Worm (Caenorhabditis elegans) whole organism, L1 larva: ENCODE data around the gene spin-4.

Experiments
- C16A3.4 ChIP-seq: fragments of 150-350 bp; optimal IDR thresholded peaks from 2 replicates; lab custom pipeline; 2014; ENCODE audit warnings: missing biosample characterization, missing genetic modification characterization
- F16B12.6 ChIP-seq: fragments of 150-350 bp; optimal IDR thresholded peaks from 2 replicates; lab custom pipeline; 2014; ENCODE audit warnings: missing biosample characterization, missing genetic modification characterization
- aha-1 ChIP-seq: fragments of 150-350 bp; optimal IDR thresholded peaks from 2 replicates; lab custom pipeline; 2014; ENCODE audit warnings: missing biosample characterization, missing genetic modification characterization
- alr-1 ChIP-seq: fragments of 200-800 bp; sonication (Bioruptor generic); optimal IDR thresholded peaks from 2 replicates; lab custom pipeline; 2018; ENCODE audit warnings: borderline replicate concordance, mild to moderate bottlenecking, missing genetic modification characterization, missing compliant biosample characterization
- aly-2 ChIP-seq: fragments of 150-350 bp; optimal IDR thresholded peaks from 2 replicates; lab custom pipeline; 2014; ENCODE audit warnings: missing biosample characterization, missing genetic modification characterization
- blmp-1 ChIP-seq: fragments of 150-350 bp; optimal IDR thresholded peaks from 2 replicates; lab custom pipeline; 2014; ENCODE audit warnings: missing biosample characterization, missing genetic modification characterization
- ceh-63 ChIP-seq: fragments of 200-800 bp; sonication (Bioruptor generic); optimal IDR thresholded peaks from 2 replicates; lab custom pipeline; 2018; ENCODE audit warnings: mild to moderate bottlenecking, missing genetic modification characterization, missing compliant biosample characterization
- ceh-82 ChIP-seq, 3 experiments: fragments of 150-350 bp in 1 of 3; sonication (generic microtip) in 2 of 3; optimal IDR thresholded peaks; 2 replicates each; lab custom pipeline; 2014 to 2017; ENCODE audit warnings: missing biosample characterization in 3 of 3, missing genetic modification characterization in 3 of 3
- ceh-90 ChIP-seq: sonication (generic microtip); optimal IDR thresholded peaks from 2 replicates; lab custom pipeline; 2016; ENCODE audit warnings: missing genetic modification characterization, missing compliant biosample characterization
- ces-1 ChIP-seq: fragments of 150-350 bp; optimal IDR thresholded peaks from 2 replicates; lab custom pipeline; 2014; ENCODE audit warnings: missing biosample characterization, missing genetic modification reagents, missing genetic modification characterization
- dpl-1 ChIP-seq, 3 experiments: fragments of 150-350 bp in 2 of 3; sonication (generic microtip) in 1 of 3; optimal IDR thresholded peaks; 2 replicates each; lab custom pipeline; 2014 to 2017; ENCODE audit warnings: missing biosample characterization in 3 of 3, missing genetic modification characterization in 3 of 3, missing genetic modification reagents in 3 of 3
- efl-1 ChIP-seq, 4 experiments: fragments of 150-350 bp; optimal IDR thresholded peaks in 3 of 4; peaks in 1 of 4; 1 replicate in 1 of 4; 2 replicates in 3 of 4; lab custom pipeline; 2014; ENCODE audit warnings: missing biosample characterization in 2 of 4, missing genetic modification characterization in 2 of 4, missing genetic modification reagents in 2 of 4
- egl-13 ChIP-seq: sonication (generic microtip); optimal IDR thresholded peaks from 2 replicates; lab custom pipeline; 2016; ENCODE audit warnings: missing genotype, missing genetic modification reagents, missing genetic modification characterization, missing compliant biosample characterization
- egl-27 ChIP-seq, 2 experiments: fragments of 150-350 bp in 1 of 2; sonication (generic microtip); optimal IDR thresholded peaks; 3 replicates each; lab custom pipeline; 2017 to 2018; ENCODE audit warnings: missing biosample characterization in 2 of 2, missing genetic modification characterization in 2 of 2, missing genetic modification reagents in 2 of 2
- elt-2 ChIP-seq: sonication (generic microtip); optimal IDR thresholded peaks from 2 replicates; lab custom pipeline; 2016; ENCODE audit warnings: missing genetic modification characterization, mild to moderate bottlenecking, inconsistent platforms, missing compliant biosample characterization, missing genetic modification reagents
- ets-5 ChIP-seq: fragments of 200-800 bp; sonication (Bioruptor generic); IDR thresholded peaks from 2 replicates; pipeline ENCODE4 v1.3.6; 2022; ENCODE audit warnings: missing genetic modification characterization, missing compliant biosample characterization
- fkh-4 ChIP-seq: sonication (generic microtip); optimal IDR thresholded peaks from 2 replicates; lab custom pipeline; 2016; ENCODE audit warnings: missing compliant biosample characterization, missing genetic modification characterization, borderline replicate concordance
- irx-1 ChIP-seq: sonication (generic microtip); optimal IDR thresholded peaks from 2 replicates; lab custom pipeline; 2016; ENCODE audit warnings: missing genetic modification characterization, missing compliant biosample characterization
- isw-1 ChIP-seq: fragments of 200-800 bp; sonication (Bioruptor generic); IDR thresholded peaks from 2 replicates; pipeline ENCODE4 v1.3.6; 2022; ENCODE audit warnings: missing genetic modification characterization, missing compliant biosample characterization
- jun-1 ChIP-seq: fragments of 150-350 bp; optimal IDR thresholded peaks from 2 replicates; lab custom pipeline; 2014; ENCODE audit warnings: missing biosample characterization, missing genetic modification reagents, missing genetic modification characterization
- lin-13 ChIP-seq: fragments of 150-350 bp; optimal IDR thresholded peaks from 2 replicates; lab custom pipeline; 2014; ENCODE audit warnings: missing biosample characterization, missing genetic modification reagents, missing genetic modification characterization
- lin-15B ChIP-seq: fragments of 150-350 bp; sonication (generic microtip); optimal IDR thresholded peaks from 3 replicates; lab custom pipeline; 2014; ENCODE audit warnings: missing biosample characterization, missing genetic modification characterization
- lir-3 ChIP-seq: sonication (generic microtip); optimal IDR thresholded peaks from 2 replicates; lab custom pipeline; 2016; ENCODE audit warnings: mild to moderate bottlenecking, missing genetic modification characterization, moderate library complexity, missing compliant biosample characterization; ENCODE audit not compliant: poor library complexity
- lsy-2 ChIP-seq, 2 experiments: fragments of 150-350 bp; optimal IDR thresholded peaks; 2 replicates each; lab custom pipeline; 2014; ENCODE audit warnings: missing biosample characterization in 2 of 2, missing genetic modification characterization in 2 of 2
- mef-2 ChIP-seq: fragments of 150-350 bp; optimal IDR thresholded peaks from 2 replicates; lab custom pipeline; 2014; ENCODE audit warnings: missing biosample characterization, missing genetic modification characterization
- nhr-12 ChIP-seq: sonication (generic microtip); optimal IDR thresholded peaks from 2 replicates; lab custom pipeline; 2017; ENCODE audit warnings: missing biosample characterization, missing genetic modification characterization
- nhr-20 ChIP-seq: sonication (generic microtip); optimal IDR thresholded peaks from 2 replicates; lab custom pipeline; 2016; ENCODE audit warnings: mild to moderate bottlenecking, missing genetic modification characterization, missing compliant biosample characterization
- nhr-76 ChIP-seq: sonication (generic microtip); optimal IDR thresholded peaks from 2 replicates; lab custom pipeline; 2017; ENCODE audit warnings: missing biosample characterization, missing genetic modification characterization
- nhr-77 ChIP-seq: fragments of 150-350 bp; optimal IDR thresholded peaks from 2 replicates; lab custom pipeline; 2014; ENCODE audit warnings: missing biosample characterization, missing genetic modification characterization
- nhr-85 ChIP-seq: sonication (generic microtip); peaks from one replicate; lab custom pipeline; 2016; ENCODE audit warnings: missing genetic modification characterization, inconsistent platforms, missing compliant biosample characterization
- snu-23 ChIP-seq: sonication (generic microtip); optimal IDR thresholded peaks from 2 replicates; lab custom pipeline; 2016; ENCODE audit warnings: missing genetic modification characterization, missing compliant biosample characterization
- sox-4 ChIP-seq: sonication (generic microtip); optimal IDR thresholded peaks from 2 replicates; lab custom pipeline; 2016; ENCODE audit warnings: missing genetic modification characterization, missing compliant biosample characterization
- sptf-1 ChIP-seq: fragments of 150-350 bp; optimal IDR thresholded peaks from 2 replicates; lab custom pipeline; 2014; ENCODE audit warnings: missing biosample characterization, missing genetic modification characterization
- swsn-7 ChIP-seq: sonication (generic microtip); optimal IDR thresholded peaks from 2 replicates; lab custom pipeline; 2016; ENCODE audit warnings: missing genetic modification characterization, missing compliant biosample characterization
- unc-130 ChIP-seq: fragments of 150-350 bp; optimal IDR thresholded peaks from 2 replicates; lab custom pipeline; 2017; ENCODE audit warnings: missing biosample characterization, missing genetic modification characterization, inconsistent platforms
- unc-30 ChIP-seq: sonication (generic microtip); optimal IDR thresholded peaks from 2 replicates; lab custom pipeline; 2017; ENCODE audit warnings: missing biosample characterization, missing genetic modification characterization
- unc-86 ChIP-seq: sonication (generic microtip); optimal IDR thresholded peaks from 2 replicates; lab custom pipeline; 2016; ENCODE audit warnings: missing genetic modification characterization, missing compliant biosample characterization
- unc-98 ChIP-seq: fragments of 200-800 bp; sonication (Bioruptor generic); IDR thresholded peaks from 2 replicates; pipeline ENCODE4 v1.3.6; 2022; ENCODE audit warnings: missing genetic modification characterization, missing compliant biosample characterization
- vab-15 ChIP-seq: sonication (generic microtip); optimal IDR thresholded peaks from 2 replicates; lab custom pipeline; 2017; ENCODE audit warnings: missing genotype, mild to moderate bottlenecking, missing genetic modification characterization, missing compliant biosample characterization
- xbp-1 ChIP-seq: sonication (generic microtip); optimal IDR thresholded peaks from 2 replicates; lab custom pipeline; 2016; ENCODE audit warnings: missing genetic modification characterization, missing compliant biosample characterization
- zag-1 ChIP-seq: fragments of 150-350 bp; optimal IDR thresholded peaks from 2 replicates; lab custom pipeline; 2014; ENCODE audit warnings: missing biosample characterization, missing genetic modification characterization
- ztf-11 ChIP-seq, 2 experiments: sonication (generic microtip); optimal IDR thresholded peaks; 2 replicates each; lab custom pipeline; 2016 to 2017; ENCODE audit warnings: missing genetic modification characterization in 2 of 2, missing biosample characterization in 1 of 2, missing compliant biosample characterization in 1 of 2

spin-4 gene

ce11 chrIII:12639214-12639613 lies 48.9 kb upstream of the spin-4 start:
- TF ChIP-seq fkh-4 (no peak), lin-15B (tag; lab: Kevin White, UChicago) (no peak), ces-1 (no peak), efl-1 (optimal IDR thresholded peaks at IDR 0.05; lab: Kevin White, UChicago) (no peak), efl-1 (GFP tag; optimal IDR thresholded peaks at IDR 0.05 in 1 of 2; lab: Kevin White, UChicago) (no peak), irx-1 (no peak), C16A3.4 (tag; lab: Kevin White, UChicago) (no peak), ceh-90 (tag; lab: Kevin White, UChicago) (no peak), unc-86 (tag; lab: Kevin White, UChicago) (no peak), blmp-1 (tag; lab: Kevin White, UChicago) (no peak), nhr-12 (tag; lab: Kevin White, UChicago) (no peak), lsy-2 (tag; optimal IDR thresholded peaks at IDR 0.05; lab: Kevin White, UChicago) (no peak), alr-1 (no peak), unc-30 (tag; lab: Kevin White, UChicago) (no peak), isw-1 (GFP tag; lab: Robert Waterston, UW) (no peak), egl-27 (tag; optimal IDR thresholded peaks at IDR 0.05; lab: Kevin White, UChicago) (no peak)

ce11 chrIII:12640386-12641024 lies 47.6 kb upstream of the spin-4 start:
- peak; percentile 40 for TF ChIP-seq nhr-85 (tag; lab: Kevin White, UChicago)
- no peak for TF ChIP-seq sox-4 (tag; lab: Kevin White, UChicago)
- TF ChIP-seq, all 84 proteins: peak for 1

ce11 chrIII:12642511-12643168 lies 45.5 kb upstream of the spin-4 start:
- peak; percentile 54 for TF ChIP-seq nhr-85 (tag; lab: Kevin White, UChicago)
- TF ChIP-seq xbp-1 (tag; lab: Kevin White, UChicago) = no peak
- TF ChIP-seq, all 84 proteins: peak for 1

- TF ChIP-seq lin-13 (GFP tag; lab: Kevin White, UChicago) (no peak), unc-98 (no peak), lsy-2 (tag; optimal IDR thresholded peaks at IDR 0.05; lab: Kevin White, UChicago) (no peak), egl-27 (tag; optimal IDR thresholded peaks at IDR 0.05; lab: Kevin White, UChicago) (no peak), nhr-76 (tag; lab: Kevin White, UChicago) (no peak), ztf-11 (tag; optimal IDR thresholded peaks at IDR 0.05; lab: Kevin White, UChicago) (no peak), jun-1 (tag; lab: Kevin White, UChicago) (no peak), aly-2 (no peak), dpl-1 (GFP tag; optimal IDR thresholded peaks at IDR 0.05; lab: Kevin White, UChicago) (no peak), swsn-7 (no peak), zag-1 (no peak)
Measured at ce11 chrIII:12644669-12645068, 43.4 kb upstream of the spin-4 start.

- TF ChIP-seq unc-130 (tag; lab: Kevin White, UChicago) = no peak
- TF ChIP-seq C16A3.4 (tag; lab: Kevin White, UChicago) = no peak
- no peak for TF ChIP-seq egl-13 (tag; lab: Kevin White, UChicago)
- no peak for TF ChIP-seq nhr-77 (tag; lab: Kevin White, UChicago)
- no peak for TF ChIP-seq aha-1 (tag; lab: Kevin White, UChicago)
- TF ChIP-seq vab-15 (tag; lab: Kevin White, UChicago) = no peak
Measured at ce11 chrIII:12651946-12652345, 36.2 kb upstream of the spin-4 start.

ce11 chrIII:12652609-12653008 lies 35.5 kb upstream of the spin-4 start:
- TF ChIP-seq mef-2 (tag; lab: Kevin White, UChicago) (no peak), F16B12.6 (tag; lab: Kevin White, UChicago) (no peak), elt-2 (tag; lab: Kevin White, UChicago) (no peak), lin-15B (tag; lab: Kevin White, UChicago) (no peak), sptf-1 (tag; lab: Kevin White, UChicago) (no peak), ets-5 (GFP tag; lab: Robert Waterston, UW) (no peak), snu-23 (no peak), blmp-1 (tag; lab: Kevin White, UChicago) (no peak), lir-3 (tag; lab: Kevin White, UChicago) (no peak), ceh-82 (tag; optimal IDR thresholded peaks at IDR 0.05; lab: Kevin White, UChicago) (no peak), ceh-90 (tag; lab: Kevin White, UChicago) (no peak), nhr-20 (tag; lab: Kevin White, UChicago) (no peak), ceh-63 (GFP tag; lab: Kevin White, UChicago) (no peak)
